Worm (Caenorhabditis elegans): ENCODE results near the gene egl-10.

DNA sequence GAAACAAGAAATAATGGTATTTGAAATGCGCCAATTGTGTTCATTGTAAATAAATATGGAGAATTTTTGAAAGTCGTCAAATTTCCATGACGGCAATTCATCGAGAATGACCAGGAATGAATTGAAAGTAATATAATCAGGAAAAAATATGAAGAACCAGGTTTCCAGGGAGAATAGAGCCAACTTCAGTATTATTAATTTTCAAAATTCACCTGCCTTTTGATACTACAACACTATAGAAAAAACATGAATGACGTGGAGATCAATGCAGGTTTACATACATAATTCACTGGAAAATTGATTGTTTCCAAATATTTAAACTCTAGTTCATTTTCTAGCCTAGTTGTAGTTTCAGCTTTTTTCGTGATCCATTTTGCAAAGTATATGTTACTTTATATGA, 29.1 kb downstream of the egl-10 start, which contains the start of gene srh-25:
- TF ChIP-seq ztf-29 (GFP tag; IDR thresholded peaks at IDR 0.05) (no peak), cog-1 (tag; optimal IDR thresholded peaks at IDR 0.05) (no peak), tab-1 (GFP tag; IDR thresholded peaks at IDR 0.05) (no peak), flt-1 (GFP tag; IDR thresholded peaks at IDR 0.05) (no peak), ref-1 (GFP tag; conservative IDR thresholded peaks at IDR 0.05) (no peak), med-1 (GFP tag; optimal IDR thresholded peaks at IDR 0.05; ENCODE audit: insufficient read depth) (no peak)

Measured in whole organism, midembryonic.